Worm (Caenorhabditis elegans): ENCODE measurements around the gene C50A2.3.

ce11 chrIV:1174411-1174810 lies 16.6 kb upstream of the C50A2.3 start:
- TF ChIP-seq fkh-2 (tag; optimal IDR thresholded peaks at IDR 0.05) (no peak), nhr-77 (tag; optimal IDR thresholded peaks at IDR 0.05) (no peak), ama-1 (optimal IDR thresholded peaks at IDR 0.05) (no peak), elt-1 (tag; optimal IDR thresholded peaks at IDR 0.05) (no peak), nhr-28 (tag; optimal IDR thresholded peaks at IDR 0.05) (no peak), unc-62 (GFP tag; optimal IDR thresholded peaks at IDR 0.05) (no peak), fkh-10 (GFP tag; optimal IDR thresholded peaks at IDR 0.05) (no peak), egl-5 (tag; optimal IDR thresholded peaks at IDR 0.05) (no peak), ztf-4 (tag; optimal IDR thresholded peaks at IDR 0.05) (no peak), lin-39 (tag; optimal IDR thresholded peaks at IDR 0.05) (no peak), ZK546.5 (tag; optimal IDR thresholded peaks at IDR 0.05) (no peak)
